Worm (Caenorhabditis elegans): ENCODE data around the gene K07F5.8.

DNA sequence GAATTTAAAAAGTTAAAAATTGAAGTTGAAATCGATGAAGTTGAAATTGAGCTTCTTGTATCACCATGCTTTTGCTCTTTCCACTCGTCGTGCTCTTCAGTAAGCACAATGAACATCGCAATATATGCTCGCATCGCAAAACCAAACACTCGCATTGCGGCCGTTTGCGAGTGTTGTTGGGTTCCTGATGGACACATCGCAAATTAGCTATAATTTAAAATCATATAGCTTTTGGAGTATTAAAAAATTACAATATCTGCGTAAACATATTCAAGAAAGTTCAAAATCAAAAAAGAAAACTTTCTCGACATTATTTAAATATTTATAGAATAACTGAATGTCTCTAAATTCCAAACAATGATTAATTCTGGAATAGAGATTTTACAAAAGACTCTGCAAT lies 7.5 kb downstream of the K07F5.8 start, which contains the start of gene K07F5.17:
- TF ChIP-seq aly-1 (tag; optimal IDR thresholded peaks at IDR 0.05), result no peak
- no peak for TF ChIP-seq ama-1 (optimal IDR thresholded peaks at IDR 0.05)
- TF ChIP-seq tbx-37 (GFP tag; conservative IDR thresholded peaks at IDR 0.05), result no peak

Measured in whole organism, early embryonic.